Worm (Caenorhabditis elegans) whole organism, early embryonic: ENCODE results near the gene K09B11.5.

Source experiments
- B0310.2 ChIP-seq: sonication (generic microtip); optimal IDR thresholded peaks from 2 replicates; lab custom pipeline; 2016; ENCODE audit warnings: mild to moderate bottlenecking, missing genetic modification characterization, missing compliant biosample characterization
- F13C5.2 ChIP-seq: sonication (generic microtip); optimal IDR thresholded peaks from 2 replicates; lab custom pipeline; 2017; ENCODE audit warnings: mild to moderate bottlenecking, missing genetic modification characterization, inconsistent platforms, missing compliant biosample characterization
- ama-1 ChIP-seq: fragments of 150-350 bp; optimal IDR thresholded peaks from 2 replicates; lab custom pipeline; 2014
- flt-1 ChIP-seq: fragments of 200-800 bp; sonication (Bioruptor generic); IDR thresholded peaks from 2 replicates; pipeline ENCODE4 v1.3.6; 2022; ENCODE audit warnings: missing genetic modification characterization, missing compliant biosample characterization
- hmg-4 ChIP-seq: fragments of 200-800 bp; sonication (Bioruptor generic); optimal IDR thresholded peaks from 2 replicates; lab custom pipeline; 2018; ENCODE audit warnings: mild to moderate bottlenecking, missing genetic modification characterization, missing compliant biosample characterization
- sea-1 ChIP-seq: fragments of 200-800 bp; sonication (Bioruptor generic); conservative IDR thresholded peaks from 2 replicates; pipeline ENCODE4 v1.3.6; 2022; ENCODE audit warnings: missing genetic modification characterization, missing compliant biosample characterization
- tbx-11 ChIP-seq: fragments of 200-800 bp; sonication (Bioruptor generic); IDR thresholded peaks from 2 replicates; pipeline ENCODE4 v1.3.6; 2022; ENCODE audit warnings: missing genetic modification characterization, missing compliant biosample characterization

ce11 chrIV:13483596-13483995 lies 49.8 kb upstream of the K09B11.5 start:
- TF ChIP-seq flt-1 (GFP tag; lab: Robert Waterston, UW): no peak
- no peak for TF ChIP-seq tbx-11 (GFP tag; lab: Robert Waterston, UW)
- TF ChIP-seq B0310.2: no peak
- TF ChIP-seq ama-1: no peak
- TF ChIP-seq F13C5.2 (tag; lab: Kevin White, UChicago): no peak
- no peak for TF ChIP-seq hmg-4
- no peak for TF ChIP-seq sea-1 (GFP tag; lab: Robert Waterston, UW)
